Worm (Caenorhabditis elegans) whole organism, young adult: Measurements from ENCODE around the gene srlf-20.
A peak's percentile ranks its signal among the peaks of the same experiment; 100 is the strongest.

ENCODE experiments used
- F22D6.2 ChIP-seq: sonication (generic microtip); optimal IDR thresholded peaks from 2 replicates; lab custom pipeline; 2016; ENCODE audit warnings: mild to moderate bottlenecking, missing genetic modification characterization, missing compliant biosample characterization
- Y56A3A.18 ChIP-seq: fragments of 200-800 bp; sonication (Bioruptor generic); IDR thresholded peaks from 2 replicates; pipeline ENCODE4 v1.3.6; 2022; ENCODE audit warnings: missing genetic modification reagents, missing genetic modification characterization, missing compliant biosample characterization
- dox-1 ChIP-seq: fragments of 200-800 bp; sonication (Bioruptor generic); IDR thresholded peaks from 2 replicates; pipeline ENCODE4 v1.3.6; 2022; ENCODE audit warnings: missing genetic modification reagents, missing genetic modification characterization, missing compliant biosample characterization
- ets-4 ChIP-seq: fragments of 200-800 bp; sonication (Bioruptor generic); optimal IDR thresholded peaks from 2 replicates; lab custom pipeline; 2018; ENCODE audit warnings: mild to moderate bottlenecking, missing genetic modification characterization, missing compliant biosample characterization
- nhr-120 ChIP-seq: fragments of 200-800 bp; sonication (Bioruptor generic); IDR thresholded peaks from 2 replicates; pipeline ENCODE4 v1.3.6; 2022; ENCODE audit warnings: missing genetic modification characterization, missing compliant biosample characterization
- snpc-3.4 ChIP-seq: sonication (generic microtip); optimal IDR thresholded peaks from 2 replicates; lab custom pipeline; 2017; ENCODE audit warnings: missing genetic modification characterization, mild to moderate bottlenecking, missing compliant biosample characterization, antibody characterized with exemption, moderate library complexity, missing genotype, missing genetic modification reagents
- somi-1 ChIP-seq: fragments of 200-800 bp; sonication (Bioruptor generic); optimal IDR thresholded peaks from 2 replicates; lab custom pipeline; 2018; ENCODE audit warnings: mild to moderate bottlenecking, missing genetic modification characterization, missing compliant biosample characterization
- unc-130 ChIP-seq: sonication (generic microtip); optimal IDR thresholded peaks from 2 replicates; lab custom pipeline; 2016; ENCODE audit warnings: missing genetic modification reagents, missing genetic modification characterization, missing compliant biosample characterization

- TF ChIP-seq nhr-120 (GFP tag; lab: Robert Waterston, UW) (no peak), Y56A3A.18 (GFP tag; lab: Robert Waterston, UW) (no peak), somi-1 (GFP tag; lab: Kevin White, UChicago) (no peak), unc-130 (GFP tag; lab: Kevin White, UChicago) (no peak), snpc-3.4 (tag; lab: Kevin White, UChicago) (peak; percentile 70), F22D6.2 (no peak), dox-1 (GFP tag; lab: Robert Waterston, UW) (no peak), ets-4 (GFP tag; lab: Kevin White, UChicago) (no peak)
Measured at ce11 chrV:904232-904983, 10.6 kb downstream of the srlf-20 start, which contains the start of gene trm-2A.
